Fruit fly (Drosophila melanogaster) whole organism, embryonic: ENCODE measurements around the gene Gr64b.

Experiments used
- Ada2b ChIP-seq: fragments of 200-800 bp; sonication (Bioruptor generic); IDR thresholded peaks from 2 replicates; pipeline ENCODE4 v1.3.6; 2022; ENCODE audit warnings: missing biosample characterization, missing genetic modification characterization
- Atf6 ChIP-seq: fragments of 200-800 bp; sonication (Bioruptor generic); IDR thresholded peaks from 2 replicates; pipeline ENCODE4 v1.3.6; 2022; ENCODE audit warnings: missing biosample characterization, missing genetic modification characterization
- Bdp1 ChIP-seq: fragments of 200-800 bp; sonication (Bioruptor generic); optimal IDR thresholded peaks from 3 replicates; lab custom pipeline; 2016; ENCODE audit warnings: missing biosample characterization, missing genetic modification characterization
- CG11247 ChIP-seq: fragments of 200-800 bp; sonication (Bioruptor generic); IDR thresholded peaks from 2 replicates; pipeline ENCODE4 v1.3.6; 2022; ENCODE audit warnings: missing biosample characterization, missing genetic modification characterization
- CG11504 ChIP-seq: fragments of 200-800 bp; sonication (Bioruptor generic); optimal IDR thresholded peaks from 3 replicates; lab custom pipeline; 2019; ENCODE audit warnings: missing biosample characterization, mild to moderate bottlenecking, missing genetic modification characterization, moderate library complexity
- CG1233 ChIP-seq: fragments of 200-800 bp; sonication (Bioruptor generic); optimal IDR thresholded peaks from 4 replicates; lab custom pipeline; 2018; ENCODE audit warnings: missing biosample characterization, mild to moderate bottlenecking, missing genetic modification characterization
- CG12391 ChIP-seq: fragments of 200-800 bp; sonication (Bioruptor generic); optimal IDR thresholded peaks from 3 replicates; lab custom pipeline; 2018; ENCODE audit warnings: missing biosample characterization, mild to moderate bottlenecking, missing genetic modification characterization, moderate library complexity
- CG13894 ChIP-seq: fragments of 200-800 bp; sonication (Bioruptor generic); optimal IDR thresholded peaks from 3 replicates; lab custom pipeline; 2018; ENCODE audit warnings: missing biosample characterization, mild to moderate bottlenecking, missing genetic modification characterization, moderate library complexity
- CG14965 ChIP-seq: fragments of 200-800 bp; sonication (Bioruptor generic); optimal IDR thresholded peaks from 2 replicates; lab custom pipeline; 2016; ENCODE audit warnings: missing biosample characterization, missing genetic modification characterization, borderline replicate concordance
- CG15601 ChIP-seq: fragments of 200-800 bp; sonication (Bioruptor generic); optimal IDR thresholded peaks from 3 replicates; lab custom pipeline; 2019; ENCODE audit warnings: missing biosample characterization, mild to moderate bottlenecking, missing genetic modification characterization, moderate library complexity
- CG17385 ChIP-seq: fragments of 200-800 bp; sonication (Bioruptor generic); optimal IDR thresholded peaks from 3 replicates; lab custom pipeline; 2018; ENCODE audit warnings: missing biosample characterization, mild to moderate bottlenecking, missing genetic modification characterization
- CG3281 ChIP-seq: fragments of 200-800 bp; sonication (Bioruptor generic); optimal IDR thresholded peaks from 3 replicates; lab custom pipeline; 2017; ENCODE audit warnings: missing biosample characterization, mild to moderate bottlenecking, missing genetic modification characterization
- CG3838 ChIP-seq: fragments of 200-800 bp; sonication (Bioruptor generic); optimal IDR thresholded peaks from 3 replicates; lab custom pipeline; 2016; ENCODE audit warnings: missing biosample characterization, missing genetic modification characterization
- CG4282 ChIP-seq: fragments of 200-800 bp; sonication (Bioruptor generic); optimal IDR thresholded peaks from 2 replicates; lab custom pipeline; 2016; ENCODE audit warnings: missing biosample characterization, missing genetic modification characterization
- CG6683 ChIP-seq: fragments of 200-800 bp; sonication (Bioruptor generic); optimal IDR thresholded peaks from 2 replicates; lab custom pipeline; 2017; ENCODE audit warnings: missing biosample characterization, mild to moderate bottlenecking, missing genetic modification characterization, missing genetic modification reagents
- CG7372 ChIP-seq: fragments of 200-800 bp; sonication (Bioruptor generic); IDR thresholded peaks from 2 replicates; pipeline ENCODE4 v1.3.6; 2022; ENCODE audit warnings: missing biosample characterization, missing genetic modification characterization
- CG7928 ChIP-seq: fragments of 200-800 bp; sonication (Bioruptor generic); optimal IDR thresholded peaks from 2 replicates; lab custom pipeline; 2017; ENCODE audit warnings: missing biosample characterization, mild to moderate bottlenecking, missing genetic modification characterization
- CG7987 ChIP-seq: fragments of 200-800 bp; sonication (Bioruptor generic); optimal IDR thresholded peaks from 2 replicates; lab custom pipeline; 2018; ENCODE audit warnings: missing biosample characterization, mild to moderate bottlenecking, missing genetic modification characterization, moderate library complexity
- Camta ChIP-seq: fragments of 200-800 bp; sonication (Bioruptor generic); optimal IDR thresholded peaks from 2 replicates; lab custom pipeline; 2016; ENCODE audit warnings: missing biosample characterization, missing genetic modification characterization
- Dad ChIP-seq: fragments of 200-800 bp; sonication (Bioruptor generic); optimal IDR thresholded peaks from 3 replicates; lab custom pipeline; 2016; ENCODE audit warnings: missing biosample characterization, missing genetic modification characterization
- Dfd ChIP-seq, 2 experiments: fragments of >200 bp; optimal IDR thresholded peaks; 2 replicates each; lab custom pipeline; 2017; ENCODE audit warnings: missing biosample characterization in 2 of 2, missing genetic modification characterization in 2 of 2
- Drgx ChIP-seq: fragments of 200-800 bp; sonication (Bioruptor generic); IDR thresholded peaks from 2 replicates; pipeline ENCODE4 v1.3.6; 2022; ENCODE audit warnings: missing biosample characterization, missing genetic modification characterization
- ERR ChIP-seq: fragments of 200-800 bp; sonication (Bioruptor generic); optimal IDR thresholded peaks from 2 replicates; lab custom pipeline; 2016; ENCODE audit warnings: missing biosample characterization, missing genetic modification characterization
- Ets65A ChIP-seq: fragments of 200-800 bp; sonication (Bioruptor generic); peaks from one replicate; lab custom pipeline; 2016; ENCODE audit warnings: missing biosample characterization, missing genetic modification characterization
- HmgD ChIP-seq: fragments of 200-800 bp; sonication (Bioruptor generic); optimal IDR thresholded peaks from 3 replicates; lab custom pipeline; 2016; ENCODE audit warnings: missing biosample characterization, missing genetic modification characterization
- Hr78 ChIP-seq, 2 experiments: fragments of 200-800 bp in 1 of 2; fragments of >200 bp in 1 of 2; sonication (Bioruptor generic) in 1 of 2; optimal IDR thresholded peaks; 2 replicates each; lab custom pipeline; 2017 to 2019; ENCODE audit warnings: missing biosample characterization in 2 of 2, missing genetic modification characterization in 2 of 2, mild to moderate bottlenecking in 1 of 2, moderate library complexity in 1 of 2
- Lpt ChIP-seq: fragments of >200 bp; optimal IDR thresholded peaks from 2 replicates; lab custom pipeline; 2018; ENCODE audit warnings: missing biosample characterization, missing genetic modification characterization
- cad ChIP-seq: fragments of >200 bp; optimal IDR thresholded peaks from 2 replicates; lab custom pipeline; 2017; ENCODE audit warnings: missing biosample characterization, missing genetic modification characterization
- cas ChIP-seq: fragments of 200-800 bp; sonication (Bioruptor generic); IDR thresholded peaks from 2 replicates; pipeline ENCODE4 v1.3.6; 2022; ENCODE audit warnings: missing biosample characterization, missing genetic modification characterization
- chif ChIP-seq, 2 experiments: fragments of 200-800 bp; sonication (Bioruptor generic); optimal IDR thresholded peaks; 3 replicates each; lab custom pipeline; 2016; ENCODE audit warnings: missing biosample characterization in 2 of 2, missing genetic modification characterization in 2 of 2
- chm ChIP-seq: fragments of 200-800 bp; sonication (Bioruptor generic); IDR thresholded peaks from 2 replicates; pipeline ENCODE4 v1.3.6; 2022; ENCODE audit warnings: missing biosample characterization, missing genetic modification characterization
- ci ChIP-seq: fragments of 200-800 bp; sonication (Bioruptor generic); IDR thresholded peaks from 3 replicates; pipeline ENCODE4 v1.3.6; 2022; ENCODE audit warnings: missing biosample characterization, missing genetic modification characterization
- crol ChIP-seq: fragments of 200-800 bp; sonication (Bioruptor generic); IDR thresholded peaks from 2 replicates; pipeline ENCODE4 v1.3.6; 2022; ENCODE audit warnings: missing biosample characterization, missing genetic modification characterization
- crp ChIP-seq, 2 experiments: fragments of 200-800 bp; sonication (Bioruptor generic); optimal IDR thresholded peaks; 2 replicates in 1 of 2; 3 replicates in 1 of 2; lab custom pipeline; 2017; ENCODE audit warnings: missing biosample characterization in 2 of 2, missing genetic modification characterization in 2 of 2, mild to moderate bottlenecking in 1 of 2, moderate library complexity in 1 of 2
- danr ChIP-seq: fragments of 200-800 bp; sonication (Bioruptor generic); IDR thresholded peaks from 2 replicates; pipeline ENCODE4 v1.3.6; 2022; ENCODE audit warnings: missing biosample characterization, missing genetic modification characterization
- exex ChIP-seq: fragments of 200-800 bp; sonication (Bioruptor generic); optimal IDR thresholded peaks from 4 replicates; lab custom pipeline; 2018; ENCODE audit warnings: missing biosample characterization, mild to moderate bottlenecking, missing genetic modification characterization, moderate library complexity
- gsb-n ChIP-seq: fragments of 200-800 bp; sonication (Bioruptor generic); optimal IDR thresholded peaks from 3 replicates; lab custom pipeline; 2018; ENCODE audit warnings: missing biosample characterization, mild to moderate bottlenecking, missing genetic modification characterization
- gt ChIP-seq: fragments of 200-800 bp; sonication (Bioruptor generic); IDR thresholded peaks from 2 replicates; pipeline ENCODE4 v1.3.6; 2022; ENCODE audit warnings: missing biosample characterization, missing genetic modification characterization
- her ChIP-seq: fragments of 200-800 bp; sonication (Bioruptor generic); optimal IDR thresholded peaks from 2 replicates; lab custom pipeline; 2016; ENCODE audit warnings: missing biosample characterization, missing genetic modification characterization
- kni ChIP-seq: fragments of 200-800 bp; sonication (Bioruptor generic); optimal IDR thresholded peaks from 3 replicates; lab custom pipeline; 2017; ENCODE audit warnings: mild to moderate bottlenecking, missing biosample characterization, missing genetic modification reagents, missing genetic modification characterization
- knrl ChIP-seq: fragments of 200-800 bp; sonication (Bioruptor generic); IDR thresholded peaks from 3 replicates; pipeline ENCODE4 v1.3.6; 2022; ENCODE audit warnings: missing biosample characterization, missing genetic modification characterization; ENCODE audit not compliant: partially characterized antibody
- maf-S ChIP-seq: fragments of 200-800 bp; sonication (Bioruptor generic); optimal IDR thresholded peaks from 2 replicates; lab custom pipeline; 2016; ENCODE audit warnings: missing biosample characterization, missing genetic modification characterization
- mirr ChIP-seq: fragments of 200-800 bp; sonication (Bioruptor generic); optimal IDR thresholded peaks from 3 replicates; lab custom pipeline; 2018; ENCODE audit warnings: missing biosample characterization, mild to moderate bottlenecking, missing genetic modification characterization
- nerfin-1 ChIP-seq: fragments of 200-800 bp; sonication (Bioruptor generic); optimal IDR thresholded peaks from 3 replicates; lab custom pipeline; 2019; ENCODE audit warnings: missing biosample characterization, mild to moderate bottlenecking, missing genetic modification characterization, moderate library complexity
- oc ChIP-seq: fragments of 200-800 bp; sonication (Bioruptor generic); optimal IDR thresholded peaks from 2 replicates; lab custom pipeline; 2018; ENCODE audit warnings: missing biosample characterization, mild to moderate bottlenecking, missing genetic modification characterization, moderate library complexity
- repo ChIP-seq: fragments of 200-800 bp; sonication (Bioruptor generic); optimal IDR thresholded peaks from 2 replicates; lab custom pipeline; 2016; ENCODE audit warnings: missing biosample characterization, missing genetic modification characterization
- ro ChIP-seq: fragments of 200-800 bp; sonication (Bioruptor generic); IDR thresholded peaks from 2 replicates; pipeline ENCODE4 v1.3.6; 2022; ENCODE audit warnings: missing biosample characterization, missing genetic modification characterization
- row ChIP-seq: fragments of 200-800 bp; sonication (Bioruptor generic); IDR thresholded peaks from 3 replicates; pipeline ENCODE4 v1.3.6; 2022; ENCODE audit warnings: missing biosample characterization, missing genetic modification characterization
- seq ChIP-seq: fragments of 200-800 bp; sonication (Bioruptor generic); IDR thresholded peaks from 2 replicates; pipeline ENCODE4 v1.3.6; 2022; ENCODE audit warnings: missing biosample characterization, missing genetic modification characterization
- wdn ChIP-seq: fragments of 200-800 bp; sonication (Bioruptor generic); IDR thresholded peaks from 2 replicates; pipeline ENCODE4 v1.3.6; 2022; ENCODE audit warnings: missing biosample characterization, missing genetic modification characterization

The Gr64b gene

dm6 chr3L:4028305-4028704 lies at the start of gene Gr64b, which contains the start of gene Gr64c:
TSS of gene Gr64b (plus strand) at chr3L:4028605.
TSS of gene Gr64c (plus strand) at chr3L:4028605.
- TF ChIP-seq CG7372 (GFP tag; lab: Robert Waterston, UW) (no peak), ro (no peak), Hr78 (GFP tag; optimal IDR thresholded peaks at IDR 0.05; lab: Kevin White, UChicago) (no peak), Atf6 (no peak), CG11247 (GFP tag; lab: Robert Waterston, UW) (no peak), chif (GFP tag; optimal IDR thresholded peaks at IDR 0.05; lab: Kevin White, UChicago) (no peak), Bdp1 (GFP tag; lab: Kevin White, UChicago) (no peak), Drgx (GFP tag; lab: Robert Waterston, UW) (no peak), HmgD (GFP tag; lab: Kevin White, UChicago) (no peak), CG11504 (no peak), wdn (GFP tag; lab: Robert Waterston, UW) (no peak), Ada2b (GFP tag; lab: Robert Waterston, UW) (no peak), CG15601 (tag; lab: Kevin White, UChicago) (no peak), CG7987 (no peak), ERR (GFP tag; lab: Kevin White, UChicago) (no peak)
- TF ChIP-seq, all 482 proteins: peak for 0

dm6 chr3L:3978762-3979516 lies 49.5 kb upstream of the Gr64b start:
- TF ChIP-seq CG6683 (GFP tag; lab: Kevin White, UChicago) (no peak), cad (GFP tag; lab: Kevin White, UChicago) (peak; percentile 57), nerfin-1 (tag; lab: Kevin White, UChicago) (peak; percentile 67), CG4282 (GFP tag; lab: Kevin White, UChicago) (no peak), CG13894 (tag; lab: Kevin White, UChicago) (peak; percentile 45), Camta (GFP tag; lab: Kevin White, UChicago) (no peak), CG3281 (no peak), gt (no peak), gsb-n (tag; lab: Kevin White, UChicago) (peak; percentile 3), Ets65A (GFP tag; lab: Kevin White, UChicago) (no peak), crol (GFP tag; lab: Robert Waterston, UW) (peak; percentile 66), seq (GFP tag; lab: Robert Waterston, UW) (no peak), repo (GFP tag; lab: Kevin White, UChicago) (no peak), Lpt (GFP tag; lab: Kevin White, UChicago) (no peak), crp (GFP tag; optimal IDR thresholded peaks at IDR 0.05; lab: Kevin White, UChicago) (no peak), row (GFP tag; lab: Robert Waterston, UW) (no peak), danr (no peak), kni (no peak), CG14965 (GFP tag; lab: Kevin White, UChicago) (no peak), oc (tag; lab: Kevin White, UChicago) (no peak), CG12391 (tag; lab: Kevin White, UChicago) (no peak), knrl (GFP tag; lab: Robert Waterston, UW) (no peak), mirr (GFP tag; lab: Kevin White, UChicago) (no peak), maf-S (GFP tag; lab: Kevin White, UChicago) (no peak), ci (GFP tag; lab: Robert Waterston, UW) (no peak), cas (GFP tag; lab: Robert Waterston, UW) (no peak), exex (tag; lab: Kevin White, UChicago) (no peak), CG1233 (GFP tag; lab: Kevin White, UChicago) (no peak), chm (GFP tag; lab: Robert Waterston, UW) (peak; percentile 15; the same call in 1 of the 2 replicates), CG17385 (no peak), CG7928 (no peak), Dfd (GFP tag; optimal IDR thresholded peaks at IDR 0.05; lab: Kevin White, UChicago) (no peak), her (GFP tag; lab: Kevin White, UChicago) (no peak), CG3838 (GFP tag; lab: Kevin White, UChicago) (no peak), Dad (GFP tag; lab: Kevin White, UChicago) (no peak)
